Fruit fly (Drosophila melanogaster): ENCODE data around the gene hgo.

dm6 chr2L:11119966-11120517 is 16.2 kb upstream of the hgo start, which contains the start of gene CG6230:
- TF ChIP-seq Abd-B (GFP tag; optimal IDR thresholded peaks at IDR 0.05) (no peak), br (GFP tag; optimal IDR thresholded peaks at IDR 0.05) (no peak)
